Worm (Caenorhabditis elegans) whole organism, L4 larva: ENCODE measurements around the gene F42A9.17.

Experiments
- dpl-1 ChIP-seq: fragments of 150-350 bp; optimal IDR thresholded peaks from 2 replicates; lab custom pipeline; 2014; ENCODE audit warnings: missing biosample characterization, missing genetic modification reagents, missing genetic modification characterization
- lsy-2 ChIP-seq, 2 experiments: fragments of 150-350 bp in 1 of 2; sonication (generic microtip) in 1 of 2; optimal IDR thresholded peaks; 2 replicates each; lab custom pipeline; 2014 to 2017; ENCODE audit warnings: missing biosample characterization in 2 of 2, missing genetic modification characterization in 2 of 2
- madf-9 ChIP-seq: fragments of 200-800 bp; sonication (Bioruptor generic); conservative IDR thresholded peaks from 2 replicates; pipeline ENCODE4 v1.3.6; 2022; ENCODE audit warnings: missing genetic modification reagents, missing genetic modification characterization, missing compliant biosample characterization
- nhr-237 ChIP-seq: sonication (generic microtip); optimal IDR thresholded peaks from 2 replicates; lab custom pipeline; 2017; ENCODE audit warnings: missing biosample characterization, missing genetic modification characterization
- nhr-28 ChIP-seq: fragments of 150-350 bp; optimal IDR thresholded peaks from 2 replicates; lab custom pipeline; 2014; ENCODE audit warnings: missing biosample characterization, missing genetic modification characterization
- snpc-4 ChIP-seq: fragments of 150-350 bp; optimal IDR thresholded peaks from 2 replicates; lab custom pipeline; 2014; ENCODE audit warnings: missing biosample characterization, missing genetic modification characterization
- unc-62 ChIP-seq, 3 experiments: fragments of 150-350 bp in 1 of 3; sonication (generic microtip); optimal IDR thresholded peaks in 2 of 3; peaks in 1 of 3; 1 replicate in 1 of 3; 2 replicates in 2 of 3; lab custom pipeline; 2014 to 2017; ENCODE audit warnings: missing biosample characterization in 3 of 3, missing genetic modification characterization in 3 of 3, missing genetic modification reagents in 3 of 3, missing genotype in 1 of 3
- zip-11 ChIP-seq: fragments of 200-800 bp; sonication (Bioruptor generic); IDR thresholded peaks from 2 replicates; pipeline ENCODE4 v1.3.6; 2022; ENCODE audit warnings: missing genetic modification characterization, missing compliant biosample characterization

ce11 chrIV:8617047-8617446, 5.3 kb upstream of the F42A9.17 start, which contains the start of the genes F42A9.7 and F42A9.3:
- TF ChIP-seq nhr-237 (tag; lab: Kevin White, UChicago) = no peak
- TF ChIP-seq unc-62 (GFP tag; optimal IDR thresholded peaks at IDR 0.05 in 1 of 2; lab: Kevin White, UChicago) = no peak
- TF ChIP-seq unc-62 (tag; optimal IDR thresholded peaks at IDR 0.05; lab: Kevin White, UChicago) = no peak
- no peak for TF ChIP-seq zip-11 (GFP tag; lab: Robert Waterston, UW)
- TF ChIP-seq dpl-1 (GFP tag; lab: Kevin White, UChicago) = no peak
- TF ChIP-seq lsy-2 (tag; optimal IDR thresholded peaks at IDR 0.05; lab: Kevin White, UChicago) = no peak
- no peak for TF ChIP-seq madf-9 (GFP tag; lab: Robert Waterston, UW)
- TF ChIP-seq snpc-4 (tag; lab: Kevin White, UChicago) = no peak
- TF ChIP-seq nhr-28 (tag; lab: Kevin White, UChicago) = no peak
